Worm (Caenorhabditis elegans): Measurements from ENCODE around the gene fbxb-116.

The fbxb-116 gene

ce11 chrV:19282314-19282713, 48.7 kb downstream of the fbxb-116 start, which contains the start of gene fbxb-117 (continued):
- no peak for TF ChIP-seq egl-13 (tag; optimal IDR thresholded peaks at IDR 0.05)
